Fruit fly (Drosophila melanogaster) whole organism, embryonic: ENCODE measurements around the gene Crys.

Experiments
- ATbp ChIP-seq: fragments of 200-800 bp; sonication (Bioruptor generic); optimal IDR thresholded peaks from 2 replicates; lab custom pipeline; 2017; ENCODE audit warnings: missing biosample characterization, mild to moderate bottlenecking, missing genetic modification characterization, missing genetic modification reagents
- Asciz ChIP-seq: fragments of 200-800 bp; sonication (Bioruptor generic); optimal IDR thresholded peaks from 2 replicates; lab custom pipeline; 2017; ENCODE audit warnings: missing biosample characterization, mild to moderate bottlenecking, missing genetic modification characterization, missing genetic modification reagents
- CG10959 ChIP-seq: fragments of 200-800 bp; sonication (Bioruptor generic); IDR thresholded peaks from 2 replicates; pipeline ENCODE4 v1.3.6; 2022; ENCODE audit warnings: missing biosample characterization, missing genetic modification characterization
- CG1647 ChIP-seq: fragments of 200-800 bp; sonication (Bioruptor generic); optimal IDR thresholded peaks from 3 replicates; lab custom pipeline; 2016; ENCODE audit warnings: missing biosample characterization, missing genetic modification characterization
- CG18476 ChIP-seq: fragments of 200-800 bp; sonication (Bioruptor generic); optimal IDR thresholded peaks from 2 replicates; lab custom pipeline; 2016; ENCODE audit warnings: missing biosample characterization, mild to moderate bottlenecking, missing genetic modification characterization
- CG2199 ChIP-seq: fragments of 200-800 bp; sonication (Bioruptor generic); IDR thresholded peaks from 3 replicates; pipeline ENCODE4 v1.3.6; 2022; ENCODE audit warnings: missing biosample characterization, missing genetic modification characterization
- CG30403 ChIP-seq: fragments of 200-800 bp; sonication (Bioruptor generic); optimal IDR thresholded peaks from 3 replicates; lab custom pipeline; 2016; ENCODE audit warnings: missing biosample characterization, missing genetic modification characterization
- CG30431 ChIP-seq: fragments of 200-800 bp; sonication (Bioruptor generic); optimal IDR thresholded peaks from 2 replicates; lab custom pipeline; 2017; ENCODE audit warnings: missing biosample characterization, missing genetic modification characterization
- CG31441 ChIP-seq: fragments of 200-800 bp; sonication (Bioruptor generic); IDR thresholded peaks from 2 replicates; pipeline ENCODE4 v1.3.6; 2022; ENCODE audit warnings: missing biosample characterization, missing genetic modification characterization
- CG4282 ChIP-seq: fragments of 200-800 bp; sonication (Bioruptor generic); optimal IDR thresholded peaks from 2 replicates; lab custom pipeline; 2016; ENCODE audit warnings: missing biosample characterization, missing genetic modification characterization
- CG6813 ChIP-seq: fragments of 200-800 bp; sonication (Bioruptor generic); optimal IDR thresholded peaks from 2 replicates; lab custom pipeline; 2017; ENCODE audit warnings: missing biosample characterization, missing genetic modification characterization, mild to moderate bottlenecking, moderate library complexity, missing genetic modification reagents
- CG8089 ChIP-seq: fragments of 200-800 bp; sonication (Bioruptor generic); optimal IDR thresholded peaks from 3 replicates; lab custom pipeline; 2016; ENCODE audit warnings: missing biosample characterization, missing genetic modification characterization
- Drgx ChIP-seq: fragments of 200-800 bp; sonication (Bioruptor generic); IDR thresholded peaks from 2 replicates; pipeline ENCODE4 v1.3.6; 2022; ENCODE audit warnings: missing biosample characterization, missing genetic modification characterization
- E2f1 ChIP-seq: fragments of 200-800 bp; sonication (Bioruptor generic); IDR thresholded peaks from 2 replicates; pipeline ENCODE4 v1.3.6; 2022; ENCODE audit warnings: missing biosample characterization, missing genetic modification characterization
- Eip74EF ChIP-seq, 2 experiments: fragments of 200-800 bp in 1 of 2; fragments of >200 bp in 1 of 2; sonication (Bioruptor generic) in 1 of 2; optimal IDR thresholded peaks; 2 replicates each; lab custom pipeline; 2017 to 2019; ENCODE audit warnings: missing biosample characterization in 2 of 2, missing genetic modification characterization in 2 of 2, mild to moderate bottlenecking in 1 of 2, moderate library complexity in 1 of 2
- Elba2 ChIP-seq: fragments of 200-800 bp; sonication (Bioruptor generic); optimal IDR thresholded peaks from 3 replicates; lab custom pipeline; 2016; ENCODE audit warnings: missing biosample characterization, missing genetic modification characterization
- Ets65A ChIP-seq: fragments of 200-800 bp; sonication (Bioruptor generic); peaks from one replicate; lab custom pipeline; 2016; ENCODE audit warnings: missing biosample characterization, missing genetic modification characterization
- Hand ChIP-seq: fragments of 200-800 bp; sonication (Bioruptor generic); optimal IDR thresholded peaks from 2 replicates; lab custom pipeline; 2017; ENCODE audit warnings: mild to moderate bottlenecking, missing biosample characterization, missing genetic modification reagents, missing genetic modification characterization
- HmgZ ChIP-seq: fragments of 200-800 bp; sonication (Bioruptor generic); optimal IDR thresholded peaks from 2 replicates; lab custom pipeline; 2018; ENCODE audit warnings: missing biosample characterization, mild to moderate bottlenecking, missing genetic modification characterization
- Kr ChIP-seq: fragments of 200-800 bp; sonication (Bioruptor generic); optimal IDR thresholded peaks from 2 replicates; lab custom pipeline; 2017; ENCODE audit warnings: missing biosample characterization, mild to moderate bottlenecking, missing genetic modification characterization
- Med ChIP-seq: fragments of 200-800 bp; sonication (Bioruptor generic); peaks from one replicate; lab custom pipeline; 2016; ENCODE audit warnings: missing biosample characterization, missing genetic modification characterization, mild to moderate bottlenecking, inconsistent platforms, moderate library complexity
- br ChIP-seq: fragments of >200 bp; optimal IDR thresholded peaks from 2 replicates; lab custom pipeline; 2017
- bsh ChIP-seq, 2 experiments: fragments of 200-800 bp; sonication (Bioruptor generic); optimal IDR thresholded peaks; 2 replicates each; lab custom pipeline; 2017 to 2018; ENCODE audit warnings: mild to moderate bottlenecking in 2 of 2, missing biosample characterization in 2 of 2, missing genetic modification characterization in 2 of 2, moderate library complexity in 1 of 2
- chif ChIP-seq, 2 experiments: fragments of 200-800 bp; sonication (Bioruptor generic); optimal IDR thresholded peaks; 3 replicates each; lab custom pipeline; 2016; ENCODE audit warnings: missing biosample characterization in 2 of 2, missing genetic modification characterization in 2 of 2
- ci ChIP-seq: fragments of 200-800 bp; sonication (Bioruptor generic); IDR thresholded peaks from 3 replicates; pipeline ENCODE4 v1.3.6; 2022; ENCODE audit warnings: missing biosample characterization, missing genetic modification characterization
- en ChIP-seq: fragments of 200-800 bp; sonication (Bioruptor generic); optimal IDR thresholded peaks from 2 replicates; lab custom pipeline; 2016; ENCODE audit warnings: missing biosample characterization, missing genetic modification characterization
- exex ChIP-seq: fragments of 200-800 bp; sonication (Bioruptor generic); optimal IDR thresholded peaks from 4 replicates; lab custom pipeline; 2018; ENCODE audit warnings: missing biosample characterization, mild to moderate bottlenecking, missing genetic modification characterization, moderate library complexity
- grn ChIP-seq: fragments of 200-800 bp; sonication (Bioruptor generic); optimal IDR thresholded peaks from 3 replicates; lab custom pipeline; 2017; ENCODE audit warnings: missing biosample characterization, missing genetic modification characterization
- hb ChIP-seq: fragments of 200-800 bp; sonication (Bioruptor generic); IDR thresholded peaks from 3 replicates; pipeline ENCODE4 v1.3.6; 2022; ENCODE audit warnings: missing biosample characterization, missing genetic modification characterization; ENCODE audit not compliant: partially characterized antibody
- insv ChIP-seq, 2 experiments: fragments of 200-800 bp; sonication (Bioruptor generic); optimal IDR thresholded peaks; 3 replicates each; lab custom pipeline; 2016 to 2018; ENCODE audit warnings: missing biosample characterization in 2 of 2, missing genetic modification characterization in 2 of 2
- kni ChIP-seq: fragments of 200-800 bp; sonication (Bioruptor generic); optimal IDR thresholded peaks from 3 replicates; lab custom pipeline; 2017; ENCODE audit warnings: mild to moderate bottlenecking, missing biosample characterization, missing genetic modification reagents, missing genetic modification characterization
- luna ChIP-seq: fragments of 200-800 bp; sonication (Bioruptor generic); optimal IDR thresholded peaks from 2 replicates; lab custom pipeline; 2016; ENCODE audit warnings: missing biosample characterization, missing genetic modification characterization
- mam ChIP-seq: fragments of 200-800 bp; sonication (Bioruptor generic); optimal IDR thresholded peaks from 3 replicates; lab custom pipeline; 2016; ENCODE audit warnings: missing biosample characterization, missing genetic modification characterization
- nau ChIP-seq: fragments of 200-800 bp; sonication (Bioruptor generic); optimal IDR thresholded peaks from 3 replicates; lab custom pipeline; 2017; ENCODE audit warnings: missing biosample characterization, mild to moderate bottlenecking, missing genetic modification characterization, missing genetic modification reagents
- oc ChIP-seq: fragments of 200-800 bp; sonication (Bioruptor generic); optimal IDR thresholded peaks from 2 replicates; lab custom pipeline; 2018; ENCODE audit warnings: missing biosample characterization, mild to moderate bottlenecking, missing genetic modification characterization, moderate library complexity
- otp ChIP-seq: fragments of 200-800 bp; sonication (Bioruptor generic); IDR thresholded peaks from 3 replicates; pipeline ENCODE4, ENCODE4 v1.3.6; 2022; ENCODE audit warnings: missing biosample characterization, missing genetic modification characterization
- rib ChIP-seq: fragments of 200-800 bp; sonication (Bioruptor generic); IDR thresholded peaks from 2 replicates; pipeline ENCODE4 v1.3.6; 2022; ENCODE audit warnings: missing biosample characterization, missing genetic modification characterization
- sens ChIP-seq: fragments of 200-800 bp; sonication (Bioruptor generic); peaks from one replicate; lab custom pipeline; 2016; ENCODE audit warnings: missing biosample characterization, missing genetic modification characterization
- sqz ChIP-seq: fragments of 200-800 bp; sonication (Bioruptor generic); optimal IDR thresholded peaks from 3 replicates; lab custom pipeline; 2018; ENCODE audit warnings: missing biosample characterization, mild to moderate bottlenecking, missing genetic modification characterization
- vvl ChIP-seq: fragments of 200-800 bp; sonication (Bioruptor generic); IDR thresholded peaks from 2 replicates; pipeline ENCODE4 v1.3.6; 2022; ENCODE audit warnings: missing biosample characterization, missing genetic modification characterization

Gene Crys

DNA sequence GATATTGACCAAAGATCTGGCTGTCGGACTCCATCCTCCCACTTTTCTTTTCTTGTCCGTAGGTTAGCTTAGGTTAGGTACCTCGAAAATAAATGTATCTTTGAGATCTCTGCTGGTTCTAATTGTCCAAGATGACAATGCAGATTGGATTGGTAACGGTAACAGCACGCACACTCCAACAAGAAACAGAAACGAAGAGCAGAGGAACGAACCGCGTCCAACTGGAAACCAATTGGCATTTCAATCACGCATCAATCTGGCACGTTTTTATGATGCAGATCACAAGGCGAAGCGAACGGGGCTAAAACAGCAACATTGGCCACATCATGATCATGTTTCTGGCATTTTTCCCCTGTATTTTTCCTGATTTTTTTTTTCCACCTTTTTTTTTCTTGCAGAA lies 11.9 kb downstream of the Crys start:
- no peak for TF ChIP-seq luna (GFP tag; lab: Kevin White, UChicago)
- TF ChIP-seq CG30431 (GFP tag; lab: Kevin White, UChicago), result no peak
- TF ChIP-seq E2f1, result no peak
- peak; percentile 3 for TF ChIP-seq grn (GFP tag; lab: Kevin White, UChicago)
- TF ChIP-seq insv (GFP tag; optimal IDR thresholded peaks at IDR 0.05; lab: Kevin White, UChicago), result peak; percentile 21 to 91
- TF ChIP-seq CG1647 (GFP tag; lab: Kevin White, UChicago), result no peak
- no peak for TF ChIP-seq en (GFP tag; lab: Kevin White, UChicago)
- TF ChIP-seq exex (tag; lab: Kevin White, UChicago), result no peak
- no peak for TF ChIP-seq rib (GFP tag; lab: Robert Waterston, UW)
- peak; percentile 96 for TF ChIP-seq Elba2 (GFP tag; lab: Kevin White, UChicago)
- TF ChIP-seq br (lab: Kevin White, UChicago), result no peak
- no peak for TF ChIP-seq otp
- TF ChIP-seq Drgx (GFP tag; lab: Robert Waterston, UW), result no peak

DNA sequence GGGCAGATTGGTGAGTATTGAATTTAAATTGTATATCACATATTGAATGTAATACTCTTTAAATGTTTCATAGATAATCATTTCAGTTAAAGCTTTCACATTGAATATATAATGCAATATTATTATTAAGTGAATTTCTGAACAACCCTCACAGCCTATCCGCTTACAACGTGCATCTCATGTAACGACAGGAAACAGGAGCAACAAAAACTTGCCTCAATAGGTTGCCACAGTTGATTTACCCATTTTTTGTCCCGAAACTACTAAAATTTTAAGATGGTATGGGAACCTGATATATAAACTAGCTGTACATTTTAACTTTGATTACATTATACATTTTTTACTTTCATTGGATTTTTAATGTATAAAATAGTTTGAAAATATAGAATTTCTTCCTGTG lies 14.8 kb downstream of the Crys start:
- TF ChIP-seq Ets65A (GFP tag; lab: Kevin White, UChicago) (peak; percentile 67), CG18476 (GFP tag; lab: Kevin White, UChicago) (peak; percentile 21), Med (peak; percentile 20), mam (no peak), Kr (GFP tag; lab: Kevin White, UChicago) (no peak), CG10959 (no peak), chif (GFP tag; optimal IDR thresholded peaks at IDR 0.05; lab: Kevin White, UChicago) (no peak), CG8089 (GFP tag; lab: Kevin White, UChicago) (no peak)

DNA sequence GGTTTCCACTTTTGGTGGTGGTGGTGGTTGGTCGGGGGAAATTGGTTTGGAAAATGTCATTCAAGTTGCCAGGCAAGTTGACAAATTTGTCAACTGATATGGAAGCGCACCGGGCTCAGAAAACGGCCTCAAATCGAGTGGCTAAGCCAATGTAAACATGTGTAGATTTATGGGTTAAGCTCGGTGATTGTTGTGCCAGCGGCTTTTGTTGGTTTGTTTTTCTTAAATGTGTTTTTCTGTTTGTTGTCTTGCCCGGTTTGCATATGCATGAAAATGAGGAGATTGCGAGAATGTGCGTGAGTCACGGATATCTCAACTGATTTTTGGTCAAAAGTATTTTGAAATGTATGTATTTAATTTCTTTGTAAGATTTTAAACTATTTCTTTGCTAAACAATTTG lies 17.0 kb downstream of the Crys start:
- peak; percentile 51; the same call in 1 of the 3 replicates for TF ChIP-seq CG2199 (GFP tag; lab: Robert Waterston, UW)
- no peak for TF ChIP-seq CG30403 (GFP tag; lab: Kevin White, UChicago)
- no peak for TF ChIP-seq bsh (GFP tag; optimal IDR thresholded peaks at IDR 0.05; lab: Kevin White, UChicago)
- peak in 1 of 2 experiments; percentile 25 for TF ChIP-seq Eip74EF (GFP tag; optimal IDR thresholded peaks at IDR 0.05; lab: Kevin White, UChicago)
- TF ChIP-seq Hand (GFP tag; lab: Kevin White, UChicago), result no peak
- 0 out of 3 replicates have a peak, but pooled peaks have one; percentile 28 for TF ChIP-seq ci (GFP tag; lab: Robert Waterston, UW)
- no peak for TF ChIP-seq HmgZ (tag; lab: Kevin White, UChicago)
- TF ChIP-seq CG31441 (GFP tag; lab: Robert Waterston, UW), result 0 out of 2 replicates have a peak, but pooled peaks have one; percentile 16
- TF ChIP-seq hb (GFP tag; lab: Robert Waterston, UW), result no peak
- TF ChIP-seq ATbp (GFP tag; lab: Kevin White, UChicago), result peak; percentile 4
- TF ChIP-seq oc, result peak; percentile 57
- peak; percentile 16 for TF ChIP-seq nau (GFP tag; lab: Kevin White, UChicago)
- TF ChIP-seq CG4282 (GFP tag; lab: Kevin White, UChicago), result no peak
- peak; percentile 50 for TF ChIP-seq CG6813 (GFP tag; lab: Kevin White, UChicago)
- peak; percentile 85 for TF ChIP-seq sens (GFP tag; lab: Kevin White, UChicago)
- TF ChIP-seq kni (GFP tag; lab: Kevin White, UChicago), result peak; percentile 29
- peak; percentile 56; the same call in 1 of the 2 replicates for TF ChIP-seq vvl (GFP tag; lab: Robert Waterston, UW)
- TF ChIP-seq Asciz, result peak; percentile 17
- TF ChIP-seq sqz (GFP tag; lab: Kevin White, UChicago), result peak; percentile 59
